Worm (Caenorhabditis elegans): ENCODE measurements around the gene str-18.

ce11 chrV:15733568-15733967 lies 8.2 kb downstream of the str-18 start, which contains the start of gene T23D5.3:
- TF ChIP-seq nhr-20 (tag; optimal IDR thresholded peaks at IDR 0.05) (no peak), lin-15B (tag; optimal IDR thresholded peaks at IDR 0.05) (no peak), nhr-19 (GFP tag; conservative IDR thresholded peaks at IDR 0.05) (no peak), dpl-1 (GFP tag; optimal IDR thresholded peaks at IDR 0.05) (no peak), zag-1 (tag; optimal IDR thresholded peaks at IDR 0.05) (no peak)

Data from whole organism, L1 larva.